Worm (Caenorhabditis elegans) whole organism, late embryonic: Measurements from ENCODE around the gene cct-1.

ENCODE experiments used
- hlh-8 ChIP-seq: sonication (generic microtip); optimal IDR thresholded peaks from 2 replicates; lab custom pipeline; 2016; ENCODE audit warnings: missing genotype, missing genetic modification characterization, missing compliant biosample characterization
- lim-6 ChIP-seq: sonication (generic microtip); optimal IDR thresholded peaks from 2 replicates; lab custom pipeline; 2016; ENCODE audit warnings: missing genetic modification characterization, missing compliant biosample characterization
- nfya-1 ChIP-seq: sonication (generic microtip); optimal IDR thresholded peaks from 2 replicates; lab custom pipeline; 2017; ENCODE audit warnings: missing genetic modification characterization, mild to moderate bottlenecking, missing compliant biosample characterization, antibody characterized with exemption, moderate library complexity
- nhr-11 ChIP-seq: fragments of 150-350 bp; optimal IDR thresholded peaks from 2 replicates; lab custom pipeline; 2014; ENCODE audit warnings: missing biosample characterization, missing genetic modification characterization
- pqm-1 ChIP-seq: sonication (generic microtip); optimal IDR thresholded peaks from 2 replicates; lab custom pipeline; 2016; ENCODE audit warnings: missing genetic modification characterization, missing compliant biosample characterization
- sox-4 ChIP-seq: sonication (generic microtip); optimal IDR thresholded peaks from 2 replicates; lab custom pipeline; 2017; ENCODE audit warnings: mild to moderate bottlenecking, missing genetic modification characterization, inconsistent platforms, missing compliant biosample characterization
- tbx-2 ChIP-seq: sonication (generic microtip); optimal IDR thresholded peaks from 2 replicates; lab custom pipeline; 2016; ENCODE audit warnings: missing genetic modification characterization, missing compliant biosample characterization
- ttx-3 ChIP-seq: sonication (generic microtip); optimal IDR thresholded peaks from 2 replicates; lab custom pipeline; 2016; ENCODE audit warnings: missing genetic modification reagents, missing genetic modification characterization, missing compliant biosample characterization
- unc-86 ChIP-seq: sonication (generic microtip); optimal IDR thresholded peaks from 2 replicates; lab custom pipeline; 2016; ENCODE audit warnings: missing genetic modification characterization, missing compliant biosample characterization

DNA sequence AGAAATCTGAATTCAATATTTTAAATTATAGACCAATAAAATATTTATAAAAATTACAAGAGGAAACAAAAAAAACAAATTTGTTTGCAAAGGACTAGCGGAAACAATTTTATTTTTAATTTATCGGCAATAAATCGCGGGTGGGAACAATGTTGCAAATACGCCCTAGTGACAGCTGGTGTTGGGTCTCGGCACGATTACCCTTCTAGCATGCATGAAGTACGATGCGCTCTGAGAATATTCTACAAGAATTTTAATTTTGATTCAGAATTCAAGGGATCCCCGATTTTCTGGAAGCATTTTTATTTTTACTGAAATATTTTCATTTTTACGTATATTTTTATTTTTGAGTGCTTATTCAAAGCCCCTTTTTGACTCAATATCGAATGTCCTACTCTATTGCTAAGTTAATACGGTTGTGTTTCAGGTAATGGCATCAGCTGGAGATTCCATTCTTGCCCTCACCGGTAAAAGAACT is at the start of gene cct-1, which contains the start of gene mig-5:
- TF ChIP-seq sox-4 (tag; lab: Kevin White, UChicago) (no peak), lim-6 (no peak), tbx-2 (tag; lab: Kevin White, UChicago) (peak; percentile 69), pqm-1 (no peak), nfya-1 (tag; lab: Kevin White, UChicago) (peak; percentile 94), ttx-3 (tag; lab: Kevin White, UChicago) (no peak), hlh-8 (tag; lab: Kevin White, UChicago) (peak; percentile 60), nhr-11 (tag; lab: Kevin White, UChicago) (no peak), unc-86 (tag; lab: Kevin White, UChicago) (peak; percentile 66)
